Fruit fly (Drosophila melanogaster) whole organism, pupa: ENCODE data around the gene Tyler.
A peak's percentile ranks its signal among the peaks of the same experiment; 100 is the strongest.

Experiments used
- CG10348 ChIP-seq: fragments of 200-800 bp; sonication (Bioruptor generic); IDR thresholded peaks from 2 replicates; pipeline ENCODE4 v1.3.6; 2022; ENCODE audit warnings: missing biosample characterization, missing genetic modification characterization
- CG12605 ChIP-seq: fragments of 200-800 bp; sonication (Bioruptor generic); IDR thresholded peaks from 2 replicates; pipeline ENCODE4 v1.3.6; 2022; ENCODE audit warnings: missing biosample characterization, missing genetic modification characterization
- CG14655 ChIP-seq: fragments of 200-800 bp; sonication (Bioruptor generic); optimal IDR thresholded peaks from 3 replicates; lab custom pipeline; 2017; ENCODE audit warnings: mild to moderate bottlenecking, missing biosample characterization, missing genetic modification reagents, missing genetic modification characterization
- CG4496 ChIP-seq: fragments of 200-800 bp; sonication (Bioruptor generic); IDR thresholded peaks from 3 replicates; pipeline ENCODE4 v1.3.6; 2022; ENCODE audit warnings: missing biosample characterization, missing genetic modification characterization
- CG8159 ChIP-seq: fragments of 200-800 bp; sonication (Bioruptor generic); optimal IDR thresholded peaks from 3 replicates; lab custom pipeline; 2018; ENCODE audit warnings: missing biosample characterization, mild to moderate bottlenecking, missing genetic modification characterization, moderate library complexity
- CG9948 ChIP-seq: fragments of 200-800 bp; sonication (Bioruptor generic); optimal IDR thresholded peaks from 2 replicates; lab custom pipeline; 2018; ENCODE audit warnings: missing biosample characterization, mild to moderate bottlenecking, missing genetic modification characterization, moderate library complexity
- D1 ChIP-seq: fragments of 200-800 bp; sonication (Bioruptor generic); optimal IDR thresholded peaks from 2 replicates; lab custom pipeline; 2018; ENCODE audit warnings: missing biosample characterization, mild to moderate bottlenecking, missing genetic modification characterization, moderate library complexity
- EcR ChIP-seq: fragments of 200-800 bp; sonication (Bioruptor generic); optimal IDR thresholded peaks from 3 replicates; lab custom pipeline; 2019; ENCODE audit warnings: missing biosample characterization, missing genetic modification characterization, mild to moderate bottlenecking, moderate library complexity, missing genetic modification reagents
- Snoo ChIP-seq: fragments of 200-800 bp; sonication (Bioruptor generic); optimal IDR thresholded peaks from 3 replicates; lab custom pipeline; 2017; ENCODE audit warnings: missing biosample characterization, mild to moderate bottlenecking, missing genetic modification characterization, inconsistent platforms
- fd96Ca ChIP-seq: fragments of 200-800 bp; sonication (Bioruptor generic); IDR thresholded peaks from 3 replicates; pipeline ENCODE4 v1.3.6; 2022; ENCODE audit warnings: missing biosample characterization, missing genetic modification characterization
- rn ChIP-seq: fragments of 200-800 bp; sonication (Bioruptor generic); IDR thresholded peaks from 2 replicates; pipeline ENCODE4 v1.3.6; 2022; ENCODE audit warnings: missing biosample characterization, missing genetic modification characterization

DNA sequence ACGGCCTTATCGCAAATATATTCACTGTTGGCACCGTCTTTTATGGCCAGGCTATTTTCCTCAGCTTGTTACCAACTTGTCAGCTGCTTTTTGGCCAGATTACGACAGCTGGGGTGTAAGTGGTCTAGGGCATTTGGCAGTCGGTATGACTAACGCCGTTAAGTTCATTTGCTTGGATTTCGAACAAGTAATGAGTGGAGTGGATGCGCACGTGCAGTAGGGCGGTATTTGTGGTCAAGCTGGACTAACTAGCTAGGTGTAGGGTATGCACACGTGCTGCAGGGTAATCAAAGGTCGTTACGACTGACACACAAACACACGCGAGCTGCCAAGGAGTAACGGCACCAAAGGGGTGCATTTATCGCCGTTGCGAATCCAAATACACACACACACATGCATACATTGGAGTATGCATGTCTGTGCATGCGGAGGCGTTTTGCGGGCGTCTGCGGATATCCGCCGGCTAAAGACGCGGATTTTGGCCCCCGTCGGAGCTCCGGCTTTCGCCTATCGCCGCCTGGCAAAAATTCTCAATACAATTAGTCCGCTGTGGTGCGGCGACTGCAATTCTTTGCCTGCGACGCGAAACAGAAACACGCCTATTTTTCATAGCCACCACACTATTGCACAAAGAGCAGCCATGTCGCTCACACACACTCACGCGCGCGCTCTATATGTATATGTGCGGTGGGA is 33.2 kb upstream of the Tyler start:
- TF ChIP-seq CG10348 (GFP tag; lab: Robert Waterston, UW) (no peak), EcR (peak; percentile 59), rn (GFP tag; lab: Robert Waterston, UW) (no peak), D1 (tag; lab: Kevin White, UChicago) (no peak), CG9948 (no peak), fd96Ca (no peak), CG12605 (GFP tag; lab: Robert Waterston, UW) (no peak), CG14655 (GFP tag; lab: Kevin White, UChicago) (no peak), CG8159 (tag; lab: Kevin White, UChicago) (no peak), Snoo (tag; lab: Kevin White, UChicago) (no peak), CG4496 (GFP tag; lab: Robert Waterston, UW) (no peak)
